Worm (Caenorhabditis elegans): Measurements from ENCODE around the gene hut-1.
A peak's percentile ranks its signal among the peaks of the same experiment; 100 is the strongest.

The hut-1 gene

ce11 chrIII:12711217-12711616 lies at the start of gene hut-1:
hut-1 (plus strand) TSS chrIII:12711560.
- TF ChIP-seq nhr-76 (tag; optimal IDR thresholded peaks at IDR 0.05), result no peak
- no peak for TF ChIP-seq snpc-4 (tag; optimal IDR thresholded peaks at IDR 0.05)
- no peak for TF ChIP-seq elt-1 (tag; optimal IDR thresholded peaks at IDR 0.05; ENCODE audit: borderline replicate concordance, insufficient read depth)
- no peak for TF ChIP-seq blmp-1 (tag; optimal IDR thresholded peaks at IDR 0.05)
- peak; percentile 84 for TF ChIP-seq ces-1 (GFP tag; optimal IDR thresholded peaks at IDR 0.05)
- TF ChIP-seq nhr-237 (tag; optimal IDR thresholded peaks at IDR 0.05), result peak; percentile 14
- no peak for TF ChIP-seq lin-32 (GFP tag; optimal IDR thresholded peaks at IDR 0.05)
- TF ChIP-seq lin-13 (tag; optimal IDR thresholded peaks at IDR 0.05), result peak; percentile 66
- no peak for TF ChIP-seq ceh-43 (GFP tag; optimal IDR thresholded peaks at IDR 0.05)
- TF ChIP-seq pha-4 (tag; optimal IDR thresholded peaks at IDR 0.05), result peak; percentile 46
- TF ChIP-seq nhr-28 (tag; optimal IDR thresholded peaks at IDR 0.05), result no peak
- TF ChIP-seq lsy-2 (tag; optimal IDR thresholded peaks at IDR 0.05), result peak; percentile 25
- TF ChIP-seq sptf-1 (tag; optimal IDR thresholded peaks at IDR 0.05), result no peak

- no peak for TF ChIP-seq unc-62 (GFP tag; optimal IDR thresholded peaks at IDR 0.05)
- TF ChIP-seq elt-1 (tag; optimal IDR thresholded peaks at IDR 0.05; ENCODE audit: borderline replicate concordance, insufficient read depth), result no peak
- TF ChIP-seq ceh-39 (tag; optimal IDR thresholded peaks at IDR 0.05), result no peak
- no peak for TF ChIP-seq cnd-1 (tag; optimal IDR thresholded peaks at IDR 0.05)
- TF ChIP-seq nhr-12 (tag; optimal IDR thresholded peaks at IDR 0.05), result no peak
- no peak for TF ChIP-seq drap-1 (GFP tag; optimal IDR thresholded peaks at IDR 0.05)
- no peak for TF ChIP-seq nhr-237 (tag; optimal IDR thresholded peaks at IDR 0.05)
- no peak for TF ChIP-seq nhr-2 (tag; optimal IDR thresholded peaks at IDR 0.05)
- no peak for TF ChIP-seq sptf-1 (tag; optimal IDR thresholded peaks at IDR 0.05)
- TF ChIP-seq ces-1 (GFP tag; optimal IDR thresholded peaks at IDR 0.05), result no peak
- TF ChIP-seq ceh-83 (GFP tag; optimal IDR thresholded peaks at IDR 0.05), result no peak
- no peak for TF ChIP-seq mab-5 (tag; optimal IDR thresholded peaks at IDR 0.05)
Measured at ce11 chrIII:12662186-12662585, 49.2 kb upstream of the hut-1 start, which contains the start of gene tpst-1. tpst-1 (minus strand) TSS chrIII:12662286.

- TF ChIP-seq hlh-1 (tag; optimal IDR thresholded peaks at IDR 0.05) (peak; percentile 67), ces-1 (GFP tag; optimal IDR thresholded peaks at IDR 0.05) (peak; percentile 4), unc-120 (tag; optimal IDR thresholded peaks at IDR 0.05; ENCODE audit: poor library complexity, severe bottlenecking) (peak; percentile 64)
Measured at ce11 chrIII:12665500-12665907, 45.9 kb upstream of the hut-1 start.

- no peak for TF ChIP-seq lin-32 (GFP tag; optimal IDR thresholded peaks at IDR 0.05)
- no peak for TF ChIP-seq mab-5 (tag; optimal IDR thresholded peaks at IDR 0.05)
- TF ChIP-seq M03D4.4 (tag; optimal IDR thresholded peaks at IDR 0.05), result no peak
- TF ChIP-seq sem-2 (GFP tag; optimal IDR thresholded peaks at IDR 0.05), result no peak
- no peak for TF ChIP-seq nhr-12 (tag; optimal IDR thresholded peaks at IDR 0.05)
- no peak for TF ChIP-seq nhr-76 (tag; optimal IDR thresholded peaks at IDR 0.05)
- TF ChIP-seq blmp-1 (tag; optimal IDR thresholded peaks at IDR 0.05), result no peak
- TF ChIP-seq nhr-2 (tag; optimal IDR thresholded peaks at IDR 0.05), result no peak
- no peak for TF ChIP-seq elt-1 (tag; optimal IDR thresholded peaks at IDR 0.05; ENCODE audit: borderline replicate concordance, insufficient read depth)
- no peak for TF ChIP-seq bed-3 (GFP tag; optimal IDR thresholded peaks at IDR 0.05)
- no peak for TF ChIP-seq flh-1 (GFP tag; optimal IDR thresholded peaks at IDR 0.05)
Measured at ce11 chrIII:12668821-12669220, 42.5 kb upstream of the hut-1 start.

- TF ChIP-seq nhr-12 (tag; optimal IDR thresholded peaks at IDR 0.05) (no peak), lin-13 (tag; optimal IDR thresholded peaks at IDR 0.05) (peak; percentile 17)
Measured at ce11 chrIII:12673382-12673970, 37.9 kb upstream of the hut-1 start, which contains the start of the genes taf-7.2 and elpc-2. taf-7.2 (minus strand) TSS chrIII:12673423. elpc-2 (plus strand) TSS chrIII:12673677.

ce11 chrIII:12680266-12680665 lies 31.1 kb upstream of the hut-1 start:
- TF ChIP-seq mab-5 (tag; optimal IDR thresholded peaks at IDR 0.05) (no peak), lsy-2 (tag; optimal IDR thresholded peaks at IDR 0.05) (no peak), elt-3 (tag; optimal IDR thresholded peaks at IDR 0.05) (no peak), tbx-8 (GFP tag; optimal IDR thresholded peaks at IDR 0.05) (no peak), unc-39 (tag; optimal IDR thresholded peaks at IDR 0.05) (no peak), pha-4 (tag; optimal IDR thresholded peaks at IDR 0.05) (no peak)
